Worm (Caenorhabditis elegans): ENCODE data around the gene F58A3.3.
A peak's percentile ranks its signal among the peaks of the same experiment; 100 is the strongest.

The F58A3.3 gene

ce11 chrX:10999176-10999575 is 13.3 kb upstream of the F58A3.3 start, which contains the start of gene F59F3.6:
Gene F59F3.6, minus strand, starts transcription at chrX:10999276.
- no peak for TF ChIP-seq madf-5 (GFP tag; IDR thresholded peaks at IDR 0.05)
- TF ChIP-seq aha-1 (tag) = peak; percentile 45

ce11 chrX:11001750-11002149 is 10.7 kb upstream of the F58A3.3 start, which contains the start of gene col-177:
Gene col-177, minus strand, starts transcription at chrX:11001850.
- no peak for TF ChIP-seq nhr-237 (tag; optimal IDR thresholded peaks at IDR 0.05)
- no peak for TF ChIP-seq ztf-7 (tag; optimal IDR thresholded peaks at IDR 0.05)
- no peak for TF ChIP-seq fos-1 (tag; optimal IDR thresholded peaks at IDR 0.05)
- no peak for TF ChIP-seq Y48G9A.11 (GFP tag; IDR thresholded peaks at IDR 0.05)
- no peak for TF ChIP-seq F10B5.3 (tag; optimal IDR thresholded peaks at IDR 0.05)
- no peak for TF ChIP-seq unc-62 (GFP tag; optimal IDR thresholded peaks at IDR 0.05 in 1 of 2)
- TF ChIP-seq unc-62 (tag; optimal IDR thresholded peaks at IDR 0.05) = no peak
- no peak for TF ChIP-seq F44E2.7 (GFP tag; IDR thresholded peaks at IDR 0.05)
- TF ChIP-seq aly-2 (tag; optimal IDR thresholded peaks at IDR 0.05) = no peak
- TF ChIP-seq snpc-1.2 (GFP tag; IDR thresholded peaks at IDR 0.05) = no peak

- TF ChIP-seq pqm-1 (tag; optimal IDR thresholded peaks at IDR 0.05) = no peak
- TF ChIP-seq nhr-25 (tag; optimal IDR thresholded peaks at IDR 0.05; ENCODE audit: borderline replicate concordance, insufficient read depth) = no peak
Measured at ce11 chrX:11003701-11004100, 8.7 kb upstream of the F58A3.3 start.

- TF ChIP-seq F49E8.2 (tag; optimal IDR thresholded peaks at IDR 0.05; ENCODE audit: borderline replicate concordance) (no peak), ceh-44 (GFP tag; IDR thresholded peaks at IDR 0.05) (no peak), mep-1 (tag; optimal IDR thresholded peaks at IDR 0.05) (no peak), tra-1 (GFP tag; IDR thresholded peaks at IDR 0.05) (no peak), nhr-41 (GFP tag; IDR thresholded peaks at IDR 0.05) (no peak), ztf-11 (tag; optimal IDR thresholded peaks at IDR 0.05) (no peak), nhr-28 (tag; optimal IDR thresholded peaks at IDR 0.05) (peak; percentile 21), egl-27 (tag; optimal IDR thresholded peaks at IDR 0.05) (no peak), egl-43 (GFP tag; IDR thresholded peaks at IDR 0.05) (no peak), php-3 (GFP tag; IDR thresholded peaks at IDR 0.05) (peak; percentile 20; the same call in 1 of the 2 replicates), dve-1 (tag; optimal IDR thresholded peaks at IDR 0.05; ENCODE audit: insufficient read depth) (peak; percentile 59), lin-15B (tag; optimal IDR thresholded peaks at IDR 0.05) (no peak), unc-39 (tag; optimal IDR thresholded peaks at IDR 0.05) (no peak), dmd-8 (GFP tag; IDR thresholded peaks at IDR 0.05) (no peak), lsy-2 (tag; optimal IDR thresholded peaks at IDR 0.05) (no peak), dmd-6 (GFP tag; IDR thresholded peaks at IDR 0.05) (peak; percentile 49), Y48G9A.11 (GFP tag; IDR thresholded peaks at IDR 0.05) (no peak), daf-19 (GFP tag; conservative IDR thresholded peaks at IDR 0.05) (no peak), hlh-11 (tag; optimal IDR thresholded peaks at IDR 0.05) (peak; percentile 47), ztf-7 (tag; optimal IDR thresholded peaks at IDR 0.05) (no peak), F10B5.3 (tag; optimal IDR thresholded peaks at IDR 0.05) (no peak), hmg-1.1 (GFP tag; IDR thresholded peaks at IDR 0.05) (no peak), ceh-82 (tag; optimal IDR thresholded peaks at IDR 0.05) (no peak), Y105C5A.15 (GFP tag; IDR thresholded peaks at IDR 0.05) (no peak), ceh-28 (tag; optimal IDR thresholded peaks at IDR 0.05) (no peak), daf-16 (GFP tag; optimal IDR thresholded peaks at IDR 0.05) (no peak), daf-16 (tag; optimal IDR thresholded peaks at IDR 0.05) (peak; percentile 63), nhr-111 (GFP tag; optimal IDR thresholded peaks at IDR 0.05) (no peak), lin-1 (GFP tag; IDR thresholded peaks at IDR 0.05) (no peak), jun-1 (tag; optimal IDR thresholded peaks at IDR 0.05) (no peak), dmd-9 (GFP tag; IDR thresholded peaks at IDR 0.05) (no peak), zip-2 (tag; optimal IDR thresholded peaks at IDR 0.05) (no peak), hlh-30 (tag; optimal IDR thresholded peaks at IDR 0.05; ENCODE audit: insufficient read depth) (peak; percentile 8), daf-12 (tag; optimal IDR thresholded peaks at IDR 0.05) (no peak), lin-39 (tag; optimal IDR thresholded peaks at IDR 0.05) (no peak)
Measured at ce11 chrX:11007393-11007792, 5.0 kb upstream of the F58A3.3 start.
